Fruit fly (Drosophila melanogaster) whole organism, wandering third instar larva: Measurements from ENCODE around the gene CG13126.
A peak's percentile ranks its signal among the peaks of the same experiment; 100 is the strongest.

Experiments
- Abd-B ChIP-seq: fragments of >200 bp; optimal IDR thresholded peaks from 2 replicates; lab custom pipeline; 2017; ENCODE audit warnings: missing biosample characterization, missing genetic modification characterization
- CG32264 ChIP-seq: fragments of 200-800 bp; sonication (Bioruptor generic); optimal IDR thresholded peaks from 2 replicates; lab custom pipeline; 2016; ENCODE audit warnings: missing biosample characterization, missing genetic modification characterization
- CG9705 ChIP-seq: fragments of 200-800 bp; sonication (Bioruptor generic); optimal IDR thresholded peaks from 2 replicates; lab custom pipeline; 2018; ENCODE audit warnings: missing biosample characterization, mild to moderate bottlenecking, missing genetic modification characterization
- CrebA ChIP-seq: fragments of 200-800 bp; sonication (Bioruptor generic); optimal IDR thresholded peaks from 2 replicates; lab custom pipeline; 2016; ENCODE audit warnings: missing biosample characterization, mild to moderate bottlenecking, missing genetic modification characterization, borderline replicate concordance
- Dfd ChIP-seq: fragments of >200 bp; optimal IDR thresholded peaks from 2 replicates; lab custom pipeline; 2017; ENCODE audit warnings: missing biosample characterization, missing genetic modification characterization
- Dif ChIP-seq: fragments of 200-275, 200-300 bp; sonication (Bioruptor generic); optimal IDR thresholded peaks from 2 replicates; lab custom pipeline; 2018; ENCODE audit warnings: missing biosample characterization, missing genetic modification characterization; ENCODE audit not compliant: partially characterized antibody
- GATAd ChIP-seq: sonication (Bioruptor generic); optimal IDR thresholded peaks from 2 replicates; lab custom pipeline; 2016; ENCODE audit warnings: missing biosample characterization, missing genetic modification characterization
- HLH106 ChIP-seq: fragments of 200-800 bp; optimal IDR thresholded peaks from 3 replicates; lab custom pipeline; 2019; ENCODE audit warnings: missing biosample characterization, mild to moderate bottlenecking, missing genetic modification characterization, moderate library complexity
- Hnf4 ChIP-seq: fragments of 200-800 bp; sonication (Bioruptor generic); optimal IDR thresholded peaks from 2 replicates; lab custom pipeline; 2016; ENCODE audit warnings: missing biosample characterization, mild to moderate bottlenecking, missing genetic modification characterization
- Hr78 ChIP-seq: fragments of >200 bp; optimal IDR thresholded peaks from 2 replicates; lab custom pipeline; 2017; ENCODE audit warnings: missing biosample characterization, missing genetic modification characterization
- Hr83 ChIP-seq: fragments of 200-300 bp; sonication (Bioruptor generic); optimal IDR thresholded peaks from 2 replicates; lab custom pipeline; 2016; ENCODE audit warnings: missing biosample characterization, mild to moderate bottlenecking, missing genetic modification characterization, moderate library complexity; ENCODE audit not compliant: poor library complexity, severe bottlenecking
- Jra ChIP-seq: sonication (Bioruptor generic); optimal IDR thresholded peaks from 2 replicates; lab custom pipeline; 2016; ENCODE audit warnings: missing biosample characterization, missing genetic modification characterization
- Mio ChIP-seq: sonication (Bioruptor generic); optimal IDR thresholded peaks from 2 replicates; lab custom pipeline; 2016; ENCODE audit warnings: missing biosample characterization, missing genetic modification characterization
- Myc ChIP-seq: fragments of >200 bp; optimal IDR thresholded peaks from 2 replicates; lab custom pipeline; 2017
- N ChIP-seq: fragments of >200 bp; optimal IDR thresholded peaks from 2 replicates; lab custom pipeline; 2018; ENCODE audit warnings: missing biosample characterization, missing external identifiers, missing genetic modification characterization
- OdsH ChIP-seq: fragments of 200-800 bp; sonication (Bioruptor generic); optimal IDR thresholded peaks from 2 replicates; lab custom pipeline; 2016; ENCODE audit warnings: missing biosample characterization, mild to moderate bottlenecking, missing genetic modification characterization
- Rel ChIP-seq, 2 experiments: fragments of 200-800 bp; sonication (Bioruptor generic) in 1 of 2; optimal IDR thresholded peaks; 2 replicates in 1 of 2; 3 replicates in 1 of 2; lab custom pipeline; 2016 to 2019; ENCODE audit warnings: mild to moderate bottlenecking in 2 of 2, missing biosample characterization in 2 of 2, missing genetic modification characterization in 2 of 2, moderate library complexity in 1 of 2
- Sp1 ChIP-seq: fragments of 200-800 bp; sonication (Bioruptor generic); optimal IDR thresholded peaks from 3 replicates; lab custom pipeline; 2019; ENCODE audit warnings: missing biosample characterization, mild to moderate bottlenecking, missing genetic modification characterization, moderate library complexity
- Vsx2 ChIP-seq: fragments of 200-300, 225-300 bp; sonication (Bioruptor generic); optimal IDR thresholded peaks from 2 replicates; lab custom pipeline; 2018; ENCODE audit warnings: missing biosample characterization, missing genetic modification characterization; ENCODE audit not compliant: partially characterized antibody
- br ChIP-seq: fragments of 200-800 bp; sonication (Bioruptor generic); optimal IDR thresholded peaks from 2 replicates; lab custom pipeline; 2016; ENCODE audit warnings: missing biosample characterization, missing genetic modification characterization
- brk ChIP-seq: fragments of 200-800 bp; sonication (Bioruptor generic); optimal IDR thresholded peaks from 2 replicates; lab custom pipeline; 2016; ENCODE audit warnings: missing biosample characterization, mild to moderate bottlenecking, missing genetic modification characterization
- dl ChIP-seq, 2 experiments: fragments of 175-275, 200-275 bp in 1 of 2; fragments of 200-275 bp in 1 of 2; sonication (Bioruptor generic); optimal IDR thresholded peaks; lab custom pipeline; 2018; ENCODE audit warnings: mild to moderate bottlenecking in 2 of 2, missing biosample characterization in 2 of 2, missing genetic modification characterization in 2 of 2, moderate library complexity in 2 of 2; ENCODE audit not compliant: partially characterized antibody in 2 of 2, insufficient read depth in 1 of 2
- dmrt93B ChIP-seq: fragments of 200-800 bp; sonication (Bioruptor generic); optimal IDR thresholded peaks from 2 replicates; lab custom pipeline; 2018; ENCODE audit warnings: missing biosample characterization, mild to moderate bottlenecking, missing genetic modification characterization
- dsf ChIP-seq: sonication (Bioruptor generic); optimal IDR thresholded peaks from 2 replicates; lab custom pipeline; 2016; ENCODE audit warnings: missing biosample characterization, missing genetic modification characterization, borderline replicate concordance
- ey ChIP-seq: fragments of 200-800 bp; sonication (Bioruptor generic); optimal IDR thresholded peaks from 2 replicates; lab custom pipeline; 2016; ENCODE audit warnings: missing biosample characterization, missing genetic modification characterization
- foxo ChIP-seq, 2 experiments: fragments of 200-800 bp; sonication (Bioruptor generic); optimal IDR thresholded peaks; 2 replicates in 1 of 2; 3 replicates in 1 of 2; lab custom pipeline; 2016 to 2017; ENCODE audit warnings: missing biosample characterization in 2 of 2, missing genetic modification characterization in 2 of 2
- fru ChIP-seq: fragments of 200-800 bp; sonication (Bioruptor generic); optimal IDR thresholded peaks from 3 replicates; lab custom pipeline; 2016; ENCODE audit warnings: missing biosample characterization, mild to moderate bottlenecking, missing genetic modification characterization
- h ChIP-seq: fragments of 200-800 bp; sonication (Bioruptor generic); optimal IDR thresholded peaks from 3 replicates; lab custom pipeline; 2016; ENCODE audit warnings: missing biosample characterization, mild to moderate bottlenecking, missing genetic modification characterization
- jim ChIP-seq: fragments of 175-275, 200-325 bp; sonication (Bioruptor generic); optimal IDR thresholded peaks from 2 replicates; lab custom pipeline; 2016; ENCODE audit warnings: missing biosample characterization, mild to moderate bottlenecking, missing genetic modification characterization
- lola ChIP-seq: fragments of >200 bp; optimal IDR thresholded peaks from 2 replicates; lab custom pipeline; 2017; ENCODE audit warnings: missing biosample characterization, missing genetic modification characterization
- pan ChIP-seq: fragments of >200 bp; optimal IDR thresholded peaks from 2 replicates; lab custom pipeline; 2017
- psq ChIP-seq: fragments of 200-800 bp; sonication (Bioruptor generic); optimal IDR thresholded peaks from 3 replicates; lab custom pipeline; 2017; ENCODE audit warnings: missing biosample characterization, mild to moderate bottlenecking, missing genetic modification characterization, moderate library complexity
- rgr ChIP-seq: fragments of 200-800 bp; sonication (Bioruptor generic); optimal IDR thresholded peaks from 3 replicates; lab custom pipeline; 2016; ENCODE audit warnings: missing biosample characterization, mild to moderate bottlenecking, missing genetic modification characterization
- sage ChIP-seq: fragments of 200-800 bp; sonication (Bioruptor generic); optimal IDR thresholded peaks from 2 replicates; lab custom pipeline; 2016; ENCODE audit warnings: missing biosample characterization, mild to moderate bottlenecking, missing genetic modification characterization
- sv ChIP-seq: fragments of 200-800 bp; sonication (Bioruptor generic); optimal IDR thresholded peaks from 3 replicates; lab custom pipeline; 2016; ENCODE audit warnings: missing biosample characterization, missing genetic modification characterization
- tai ChIP-seq: sonication (Bioruptor generic); optimal IDR thresholded peaks from 2 replicates; lab custom pipeline; 2016; ENCODE audit warnings: missing biosample characterization, missing genetic modification characterization
- usp ChIP-seq: fragments of >200 bp; optimal IDR thresholded peaks from 2 replicates; lab custom pipeline; 2017; ENCODE audit warnings: missing biosample characterization, missing genetic modification characterization
- woc ChIP-seq: sonication (Bioruptor generic); optimal IDR thresholded peaks from 2 replicates; lab custom pipeline; 2016; ENCODE audit warnings: missing biosample characterization, mild to moderate bottlenecking, missing genetic modification characterization

CG13126 gene

dm6 chr2L:9954119-9954518 is at the start of gene CG13126, which contains the start of gene CG4709:
Gene CG13126 (minus strand): TSS chr2L:9954181.
Gene CG4709 (plus strand): TSS chr2L:9954325.
- TF ChIP-seq br (peak; percentile 71), dl (GFP tag; optimal IDR thresholded peaks at IDR 0.05; lab: Kevin White, UChicago; ENCODE audit: insufficient read depth in 1 of 2, partially characterized antibody in 2 of 2) (no peak), Vsx2 (GFP tag; lab: Kevin White, UChicago) (no peak), usp (GFP tag; lab: Kevin White, UChicago) (no peak), Myc (lab: Kevin White, UChicago) (peak; percentile 32), Dfd (no peak), lola (GFP tag; lab: Kevin White, UChicago) (no peak), Sp1 (GFP tag; lab: Kevin White, UChicago) (peak; percentile 94), Hnf4 (GFP tag; lab: Kevin White, UChicago) (peak; percentile 81), Hr78 (no peak), N (GFP tag; lab: Kevin White, UChicago) (no peak), Dif (GFP tag; lab: Kevin White, UChicago) (no peak), psq (GFP tag; lab: Kevin White, UChicago) (peak; percentile 87), tai (GFP tag; lab: Kevin White, UChicago) (no peak), foxo (GFP tag; optimal IDR thresholded peaks at IDR 0.05; lab: Kevin White, UChicago) (peak in 1 of 2 experiments; percentile 92), GATAd (GFP tag; lab: Kevin White, UChicago) (peak; percentile 54), sv (GFP tag; lab: Kevin White, UChicago) (peak; percentile 77), dsf (GFP tag; lab: Kevin White, UChicago) (peak; percentile 58), woc (peak; percentile 85), sage (GFP tag; lab: Kevin White, UChicago) (peak; percentile 85), HLH106 (tag; lab: Kevin White, UChicago) (peak; percentile 95), CrebA (GFP tag; lab: Kevin White, UChicago) (no peak), brk (peak; percentile 93), jim (no peak), dmrt93B (GFP tag; lab: Kevin White, UChicago) (peak; percentile 79), Jra (GFP tag; lab: Kevin White, UChicago) (peak; percentile 42), CG32264 (GFP tag; lab: Kevin White, UChicago) (no peak), CG9705 (peak; percentile 69), ey (peak; percentile 75), Mio (GFP tag; lab: Kevin White, UChicago) (no peak), h (GFP tag; lab: Kevin White, UChicago) (peak; percentile 91), Abd-B (no peak), Rel (GFP tag; optimal IDR thresholded peaks at IDR 0.05; lab: Kevin White, UChicago) (peak; percentile 27), Rel (tag; optimal IDR thresholded peaks at IDR 0.05; lab: Kevin White, UChicago) (peak; percentile 77), fru (peak; percentile 79), rgr (peak; percentile 93), pan (lab: Kevin White, UChicago) (no peak), OdsH (GFP tag; lab: Kevin White, UChicago) (peak; percentile 89), Hr83 (peak; percentile 73)

dm6 chr2L:10003593-10003992 is 49.6 kb upstream of the CG13126 start, which contains the start of gene Ndf:
Gene Ndf (plus strand): TSS chr2L:10003832.
- TF ChIP-seq tai (GFP tag; lab: Kevin White, UChicago) (no peak), HLH106 (tag; lab: Kevin White, UChicago) (peak; percentile 62), Rel (GFP tag; optimal IDR thresholded peaks at IDR 0.05; lab: Kevin White, UChicago) (no peak), Rel (tag; optimal IDR thresholded peaks at IDR 0.05; lab: Kevin White, UChicago) (no peak), OdsH (GFP tag; lab: Kevin White, UChicago) (peak; percentile 55), Abd-B (no peak), psq (GFP tag; lab: Kevin White, UChicago) (peak; percentile 28), fru (no peak), Jra (GFP tag; lab: Kevin White, UChicago) (peak; percentile 41), GATAd (GFP tag; lab: Kevin White, UChicago) (peak; percentile 4), Vsx2 (GFP tag; lab: Kevin White, UChicago) (peak; percentile 58), sv (GFP tag; lab: Kevin White, UChicago) (peak; percentile 39), br (peak; percentile 62), CG9705 (peak; percentile 60), Hnf4 (GFP tag; lab: Kevin White, UChicago) (peak; percentile 66), CrebA (GFP tag; lab: Kevin White, UChicago) (no peak), Dfd (no peak), jim (peak; percentile 62), Dif (GFP tag; lab: Kevin White, UChicago) (peak; percentile 6), pan (lab: Kevin White, UChicago) (no peak), woc (peak; percentile 59), sage (GFP tag; lab: Kevin White, UChicago) (no peak), dsf (GFP tag; lab: Kevin White, UChicago) (no peak), usp (GFP tag; lab: Kevin White, UChicago) (no peak), rgr (peak; percentile 81), dl (GFP tag; optimal IDR thresholded peaks at IDR 0.05; lab: Kevin White, UChicago; ENCODE audit: insufficient read depth in 1 of 2, partially characterized antibody in 2 of 2) (no peak), Sp1 (GFP tag; lab: Kevin White, UChicago) (peak; percentile 62), Myc (lab: Kevin White, UChicago) (peak; percentile 5), Mio (GFP tag; lab: Kevin White, UChicago) (no peak), Hr78 (no peak), lola (GFP tag; lab: Kevin White, UChicago) (no peak), foxo (GFP tag; optimal IDR thresholded peaks at IDR 0.05; lab: Kevin White, UChicago) (peak in 1 of 2 experiments; percentile 77), ey (peak; percentile 36), Hr83 (peak; percentile 96), h (GFP tag; lab: Kevin White, UChicago) (peak; percentile 78), CG32264 (GFP tag; lab: Kevin White, UChicago) (no peak), brk (peak; percentile 54), dmrt93B (GFP tag; lab: Kevin White, UChicago) (peak; percentile 57), N (GFP tag; lab: Kevin White, UChicago) (no peak)
